Fruit fly (Drosophila melanogaster) whole organism, embryonic: ENCODE measurements around the gene eIF4E6.

Experiments used
- Atf6 ChIP-seq: fragments of 200-800 bp; sonication (Bioruptor generic); IDR thresholded peaks from 2 replicates; pipeline ENCODE4 v1.3.6; 2022; ENCODE audit warnings: missing biosample characterization, missing genetic modification characterization
- CG10267 ChIP-seq: fragments of 200-800 bp; sonication (Bioruptor generic); optimal IDR thresholded peaks from 2 replicates; lab custom pipeline; 2018; ENCODE audit warnings: missing biosample characterization, mild to moderate bottlenecking, missing genetic modification characterization, moderate library complexity
- CG10959 ChIP-seq: fragments of 200-800 bp; sonication (Bioruptor generic); IDR thresholded peaks from 2 replicates; pipeline ENCODE4 v1.3.6; 2022; ENCODE audit warnings: missing biosample characterization, missing genetic modification characterization
- CG12942 ChIP-seq: fragments of 200-800 bp; sonication (Bioruptor generic); optimal IDR thresholded peaks from 3 replicates; lab custom pipeline; 2016; ENCODE audit warnings: missing biosample characterization, missing genetic modification characterization
- CG13123 ChIP-seq: fragments of 200-800 bp; sonication (Bioruptor generic); optimal IDR thresholded peaks from 2 replicates; lab custom pipeline; 2016; ENCODE audit warnings: missing biosample characterization, missing genetic modification characterization
- CG13296 ChIP-seq: fragments of 200-800 bp; sonication (Bioruptor generic); optimal IDR thresholded peaks from 3 replicates; lab custom pipeline; 2018; ENCODE audit warnings: missing biosample characterization, mild to moderate bottlenecking, missing genetic modification characterization
- CG14965 ChIP-seq: fragments of 200-800 bp; sonication (Bioruptor generic); optimal IDR thresholded peaks from 2 replicates; lab custom pipeline; 2016; ENCODE audit warnings: missing biosample characterization, missing genetic modification characterization, borderline replicate concordance
- CG15269 ChIP-seq: fragments of 200-800 bp; sonication (Bioruptor generic); optimal IDR thresholded peaks from 2 replicates; lab custom pipeline; 2018; ENCODE audit warnings: missing biosample characterization, mild to moderate bottlenecking, missing genetic modification characterization, moderate library complexity
- CG17328 ChIP-seq: fragments of 200-800 bp; sonication (Bioruptor generic); IDR thresholded peaks from 2 replicates; pipeline ENCODE4 v1.3.6; 2022; ENCODE audit warnings: missing biosample characterization, missing genetic modification characterization
- CG17385 ChIP-seq: fragments of 200-800 bp; sonication (Bioruptor generic); optimal IDR thresholded peaks from 3 replicates; lab custom pipeline; 2018; ENCODE audit warnings: missing biosample characterization, mild to moderate bottlenecking, missing genetic modification characterization
- CG18619 ChIP-seq: fragments of 200-800 bp; sonication (Bioruptor generic); optimal IDR thresholded peaks from 3 replicates; lab custom pipeline; 2017; ENCODE audit warnings: missing biosample characterization, mild to moderate bottlenecking, missing genetic modification characterization
- CG18764 ChIP-seq: fragments of 200-800 bp; sonication (Bioruptor generic); optimal IDR thresholded peaks from 3 replicates; lab custom pipeline; 2016; ENCODE audit warnings: missing biosample characterization, missing genetic modification characterization
- Camta ChIP-seq: fragments of 200-800 bp; sonication (Bioruptor generic); optimal IDR thresholded peaks from 2 replicates; lab custom pipeline; 2016; ENCODE audit warnings: missing biosample characterization, missing genetic modification characterization
- D ChIP-seq, 2 experiments: fragments of 200-800 bp in 1 of 2; fragments of >200 bp in 1 of 2; sonication (Bioruptor generic) in 1 of 2; optimal IDR thresholded peaks; 2 replicates in 1 of 2; 3 replicates in 1 of 2; lab custom pipeline; 2017; ENCODE audit warnings: mild to moderate bottlenecking in 1 of 2, missing biosample characterization in 1 of 2, missing genetic modification characterization in 1 of 2, missing genetic modification reagents in 1 of 2
- D19A ChIP-seq: fragments of 200-800 bp; optimal IDR thresholded peaks from 3 replicates; lab custom pipeline; 2019; ENCODE audit warnings: missing biosample characterization, mild to moderate bottlenecking, missing genetic modification characterization, moderate library complexity
- D19B ChIP-seq: fragments of 200-800 bp; sonication (Bioruptor generic); optimal IDR thresholded peaks from 2 replicates; lab custom pipeline; 2017; ENCODE audit warnings: missing biosample characterization, mild to moderate bottlenecking, missing genetic modification characterization
- Dfd ChIP-seq, 2 experiments: fragments of >200 bp; optimal IDR thresholded peaks; 2 replicates each; lab custom pipeline; 2017; ENCODE audit warnings: missing biosample characterization in 2 of 2, missing genetic modification characterization in 2 of 2
- Doc3 ChIP-seq: fragments of 200-800 bp; sonication (Bioruptor generic); IDR thresholded peaks from 3 replicates; pipeline ENCODE4 v1.3.6; 2022; ENCODE audit warnings: missing biosample characterization, missing genetic modification characterization; ENCODE audit not compliant: partially characterized antibody
- Dp ChIP-seq: fragments of 200-800 bp; sonication (Bioruptor generic); optimal IDR thresholded peaks from 2 replicates; lab custom pipeline; 2018; ENCODE audit warnings: missing biosample characterization, mild to moderate bottlenecking, missing genetic modification characterization, moderate library complexity
- Ets65A ChIP-seq: fragments of 200-800 bp; sonication (Bioruptor generic); peaks from one replicate; lab custom pipeline; 2016; ENCODE audit warnings: missing biosample characterization, missing genetic modification characterization
- Ets97D ChIP-seq: fragments of 200-800 bp; sonication (Bioruptor generic); optimal IDR thresholded peaks from 3 replicates; lab custom pipeline; 2016; ENCODE audit warnings: missing biosample characterization, missing genetic modification characterization
- HLH54F ChIP-seq: fragments of 200-800 bp; sonication (Bioruptor generic); optimal IDR thresholded peaks from 3 replicates; lab custom pipeline; 2016; ENCODE audit warnings: missing biosample characterization, missing genetic modification characterization
- Hr78 ChIP-seq, 2 experiments: fragments of 200-800 bp in 1 of 2; fragments of >200 bp in 1 of 2; sonication (Bioruptor generic) in 1 of 2; optimal IDR thresholded peaks; 2 replicates each; lab custom pipeline; 2017 to 2019; ENCODE audit warnings: missing biosample characterization in 2 of 2, missing genetic modification characterization in 2 of 2, mild to moderate bottlenecking in 1 of 2, moderate library complexity in 1 of 2
- Myb ChIP-seq: fragments of 200-800 bp; sonication (Bioruptor generic); optimal IDR thresholded peaks from 2 replicates; lab custom pipeline; 2016; ENCODE audit warnings: missing biosample characterization, missing genetic modification characterization
- Xbp1 ChIP-seq: fragments of 200-800 bp; sonication (Bioruptor generic); optimal IDR thresholded peaks from 3 replicates; lab custom pipeline; 2016; ENCODE audit warnings: missing biosample characterization, mild to moderate bottlenecking, missing genetic modification characterization
- ato ChIP-seq: fragments of 200-800 bp; sonication (Bioruptor generic); IDR thresholded peaks from 2 replicates; pipeline ENCODE4 v1.3.6; 2022; ENCODE audit warnings: missing biosample characterization, missing genetic modification characterization; ENCODE audit not compliant: partially characterized antibody
- br ChIP-seq: fragments of >200 bp; optimal IDR thresholded peaks from 2 replicates; lab custom pipeline; 2017
- cg ChIP-seq: fragments of 200-800 bp; sonication (Bioruptor generic); optimal IDR thresholded peaks from 3 replicates; lab custom pipeline; 2019; ENCODE audit warnings: missing biosample characterization, mild to moderate bottlenecking, missing genetic modification characterization, moderate library complexity
- chn ChIP-seq: fragments of 200-800 bp; sonication (Bioruptor generic); optimal IDR thresholded peaks from 2 replicates; lab custom pipeline; 2016; ENCODE audit warnings: missing biosample characterization, missing genetic modification characterization
- crc ChIP-seq: fragments of 200-800 bp; sonication (Bioruptor generic); optimal IDR thresholded peaks from 2 replicates; lab custom pipeline; 2016; ENCODE audit warnings: missing biosample characterization, missing genetic modification characterization
- dimm ChIP-seq: fragments of 200-800 bp; sonication (Bioruptor generic); IDR thresholded peaks from 2 replicates; pipeline ENCODE4 v1.3.6; 2022; ENCODE audit warnings: missing biosample characterization, missing genetic modification characterization
- dm ChIP-seq: fragments of 200-800 bp; sonication (Bioruptor generic); optimal IDR thresholded peaks from 3 replicates; lab custom pipeline; 2016; ENCODE audit warnings: missing biosample characterization, missing genetic modification characterization
- esg ChIP-seq: fragments of 200-800 bp; sonication (Bioruptor generic); conservative IDR thresholded peaks from 2 replicates; pipeline ENCODE4 v1.3.6; 2022; ENCODE audit warnings: missing biosample characterization, missing genetic modification characterization
- gce ChIP-seq: fragments of 200-800 bp; sonication (Bioruptor generic); IDR thresholded peaks from 3 replicates; pipeline ENCODE4 v1.3.6; 2022; ENCODE audit warnings: missing biosample characterization, missing genetic modification characterization
- hbn ChIP-seq: fragments of 200-800 bp; sonication (Bioruptor generic); IDR thresholded peaks from 2 replicates; pipeline ENCODE4 v1.3.6; 2022; ENCODE audit warnings: missing biosample characterization, missing genetic modification characterization; ENCODE audit not compliant: partially characterized antibody
- hkb ChIP-seq, 2 experiments: fragments of 200-800 bp in 1 of 2; fragments of >200 bp in 1 of 2; sonication (Bioruptor generic) in 1 of 2; IDR thresholded peaks in 1 of 2; optimal IDR thresholded peaks in 1 of 2; 2 replicates each; pipeline versions ENCODE4 v1.3.6 to Lab custom; 2017 to 2022; ENCODE audit warnings: missing biosample characterization in 1 of 2, missing genetic modification characterization in 1 of 2
- kah ChIP-seq: fragments of 200-800 bp; sonication (Bioruptor generic); optimal IDR thresholded peaks from 2 replicates; lab custom pipeline; 2018; ENCODE audit warnings: missing biosample characterization, mild to moderate bottlenecking, missing genetic modification characterization
- maf-S ChIP-seq: fragments of 200-800 bp; sonication (Bioruptor generic); optimal IDR thresholded peaks from 2 replicates; lab custom pipeline; 2016; ENCODE audit warnings: missing biosample characterization, missing genetic modification characterization
- mirr ChIP-seq: fragments of 200-800 bp; sonication (Bioruptor generic); optimal IDR thresholded peaks from 3 replicates; lab custom pipeline; 2018; ENCODE audit warnings: missing biosample characterization, mild to moderate bottlenecking, missing genetic modification characterization
- mld ChIP-seq: fragments of 200-800 bp; sonication (Bioruptor generic); IDR thresholded peaks from 3 replicates; pipeline ENCODE4 v1.3.6; 2022; ENCODE audit warnings: missing biosample characterization, missing genetic modification characterization; ENCODE audit not compliant: partially characterized antibody
- onecut ChIP-seq: fragments of 200-800 bp; sonication (Bioruptor generic); IDR thresholded peaks from 2 replicates; pipeline ENCODE4 v1.3.6; 2022; ENCODE audit warnings: missing biosample characterization, missing genetic modification characterization
- p53 ChIP-seq: fragments of 200-800 bp; sonication (Bioruptor generic); optimal IDR thresholded peaks from 2 replicates; lab custom pipeline; 2016; ENCODE audit warnings: missing biosample characterization, missing genetic modification characterization
- pho ChIP-seq: fragments of 200-800 bp; sonication (Bioruptor generic); optimal IDR thresholded peaks from 2 replicates; lab custom pipeline; 2016; ENCODE audit warnings: missing biosample characterization, missing genetic modification characterization
- pzg ChIP-seq: fragments of 200-800 bp; sonication (Bioruptor generic); optimal IDR thresholded peaks from 3 replicates; lab custom pipeline; 2018; ENCODE audit warnings: missing biosample characterization, mild to moderate bottlenecking, missing genetic modification characterization, moderate library complexity
- sisA ChIP-seq: fragments of 200-800 bp; sonication (Bioruptor generic); IDR thresholded peaks from 2 replicates; pipeline ENCODE4 v1.3.6; 2022; ENCODE audit warnings: missing biosample characterization, missing genetic modification characterization
- slp2 ChIP-seq: fragments of 200-800 bp; sonication (Bioruptor generic); optimal IDR thresholded peaks from 2 replicates; lab custom pipeline; 2016; ENCODE audit warnings: missing biosample characterization, missing genetic modification characterization
- stc ChIP-seq: fragments of 200-800 bp; sonication (Bioruptor generic); IDR thresholded peaks from 2 replicates; pipeline ENCODE4 v1.3.6; 2022; ENCODE audit warnings: missing biosample characterization, missing genetic modification characterization
- vvl ChIP-seq: fragments of 200-800 bp; sonication (Bioruptor generic); IDR thresholded peaks from 2 replicates; pipeline ENCODE4 v1.3.6; 2022; ENCODE audit warnings: missing biosample characterization, missing genetic modification characterization

eIF4E6 gene

DNA sequence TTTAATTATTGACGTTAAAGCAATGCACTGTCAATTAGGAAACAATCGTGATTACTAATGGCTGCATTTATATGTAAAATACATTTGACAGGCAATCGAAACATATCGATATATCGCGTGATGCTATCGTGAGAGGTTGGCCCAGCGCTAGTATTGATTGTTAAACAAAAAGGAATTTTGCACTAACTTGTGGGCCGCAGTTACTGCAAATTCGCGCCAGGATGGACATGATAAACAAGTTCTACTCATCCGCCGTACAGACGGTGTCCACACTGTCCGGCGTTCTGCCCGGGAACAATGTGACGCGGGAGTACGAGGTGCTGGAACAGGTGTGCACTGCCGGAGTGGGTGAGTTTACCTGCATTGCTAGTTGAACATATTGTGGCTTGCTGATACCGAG, at the start of gene eIF4E6, which contains the start of gene CG1951 (continued):
- TF ChIP-seq CG14965 (GFP tag; lab: Kevin White, UChicago): no peak
- no peak for TF ChIP-seq CG15269
- no peak for TF ChIP-seq esg (GFP tag; lab: Robert Waterston, UW)
- peak; percentile 93 for TF ChIP-seq mld (GFP tag; lab: Robert Waterston, UW)
- peak; percentile 99 for TF ChIP-seq onecut (GFP tag; lab: Robert Waterston, UW)
- peak; percentile 88 for TF ChIP-seq ato
- peak; percentile 90 for TF ChIP-seq hbn
- peak; percentile 37 for TF ChIP-seq Dp (GFP tag; lab: Kevin White, UChicago)
- TF ChIP-seq dimm: no peak
- peak; percentile 72 for TF ChIP-seq kah
- TF ChIP-seq pzg: peak; percentile 68
- TF ChIP-seq dm (GFP tag; lab: Kevin White, UChicago): peak; percentile 23
- peak; percentile 19 for TF ChIP-seq CG10267 (tag; lab: Kevin White, UChicago)
- peak; percentile 30 for TF ChIP-seq Ets97D

dm6 chr3R:29076609-29077008, 49.6 kb upstream of the eIF4E6 start:
- TF ChIP-seq p53 (no peak), gce (no peak), CG15269 (no peak), CG10959 (no peak), sisA (GFP tag; lab: Robert Waterston, UW) (no peak), cg (no peak), CG18764 (no peak)

DNA sequence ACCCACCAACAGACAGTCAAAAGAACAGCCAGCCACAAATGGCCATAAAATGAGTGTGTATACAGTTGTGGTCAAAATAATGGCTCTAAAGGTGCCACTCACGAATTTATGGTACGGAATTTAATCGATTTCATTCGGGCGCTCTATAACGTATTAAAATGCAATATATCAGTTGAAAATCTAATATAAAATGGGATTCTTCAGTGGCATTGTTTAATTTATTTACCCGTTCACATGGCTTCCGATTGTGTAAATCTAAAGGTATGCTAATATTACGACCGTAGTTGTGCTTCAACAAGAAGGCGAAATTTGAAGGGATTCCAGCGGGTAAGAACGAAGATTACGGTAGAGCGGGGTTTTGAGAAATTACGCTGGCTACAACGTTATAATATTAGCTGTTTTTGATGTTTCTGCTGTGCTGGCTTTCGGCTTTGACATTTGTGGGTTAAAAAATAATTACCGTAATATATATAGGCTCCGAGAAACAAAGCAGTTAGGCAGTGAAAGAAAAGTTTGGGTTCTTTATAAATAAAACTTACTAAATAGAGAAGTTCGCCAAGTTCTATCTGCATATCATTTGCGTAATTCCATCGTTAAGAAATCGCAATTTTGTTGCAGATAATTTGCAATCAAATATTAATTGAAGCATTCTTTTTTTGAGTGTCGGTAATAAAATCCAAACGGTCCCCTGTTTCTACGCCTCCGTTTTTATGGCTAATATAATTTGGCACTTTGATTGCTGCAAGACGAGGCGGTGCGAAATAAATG, 48.8 kb upstream of the eIF4E6 start:
- TF ChIP-seq pho (GFP tag; lab: Kevin White, UChicago) (no peak), D (optimal IDR thresholded peaks at IDR 0.05; lab: Kevin White, UChicago) (no peak), D (GFP tag; optimal IDR thresholded peaks at IDR 0.05; lab: Kevin White, UChicago) (no peak), mirr (GFP tag; lab: Kevin White, UChicago) (no peak), stc (GFP tag; lab: Robert Waterston, UW) (peak; percentile 45), D19B (GFP tag; lab: Kevin White, UChicago) (no peak), Myb (GFP tag; lab: Kevin White, UChicago) (no peak), vvl (GFP tag; lab: Robert Waterston, UW) (0 out of 2 replicates have a peak, but pooled peaks have one; percentile 18), Dfd (GFP tag; optimal IDR thresholded peaks at IDR 0.05; lab: Kevin White, UChicago) (no peak), CG13296 (GFP tag; lab: Kevin White, UChicago) (no peak), CG17328 (GFP tag; lab: Robert Waterston, UW) (peak; percentile 26; the same call in 1 of the 2 replicates), HLH54F (no peak), CG12942 (GFP tag; lab: Kevin White, UChicago) (peak; percentile 4), Xbp1 (GFP tag; lab: Kevin White, UChicago) (peak; percentile 25), Camta (GFP tag; lab: Kevin White, UChicago) (no peak), hkb (optimal IDR thresholded peaks at IDR 0.05; lab: Kevin White, UChicago) (no peak), hkb (GFP tag; IDR thresholded peaks at IDR 0.05; lab: Robert Waterston, UW) (0 out of 2 replicates have a peak, but pooled peaks have one; percentile 21), CG18619 (GFP tag; lab: Kevin White, UChicago) (no peak), CG17385 (GFP tag; lab: Kevin White, UChicago) (no peak), br (lab: Kevin White, UChicago) (no peak), crc (GFP tag; lab: Kevin White, UChicago) (no peak), D19A (tag; lab: Kevin White, UChicago) (no peak), Hr78 (GFP tag; optimal IDR thresholded peaks at IDR 0.05; lab: Kevin White, UChicago) (no peak), chn (no peak), maf-S (GFP tag; lab: Kevin White, UChicago) (no peak), CG13123 (GFP tag; lab: Kevin White, UChicago) (no peak), Doc3 (GFP tag; lab: Robert Waterston, UW) (no peak), slp2 (GFP tag; lab: Kevin White, UChicago) (no peak), Atf6 (GFP tag; lab: Robert Waterston, UW) (no peak), Ets65A (GFP tag; lab: Kevin White, UChicago) (peak; percentile 77)
